Worm (Caenorhabditis elegans): ENCODE data around the gene Y44A6D.3.

DNA sequence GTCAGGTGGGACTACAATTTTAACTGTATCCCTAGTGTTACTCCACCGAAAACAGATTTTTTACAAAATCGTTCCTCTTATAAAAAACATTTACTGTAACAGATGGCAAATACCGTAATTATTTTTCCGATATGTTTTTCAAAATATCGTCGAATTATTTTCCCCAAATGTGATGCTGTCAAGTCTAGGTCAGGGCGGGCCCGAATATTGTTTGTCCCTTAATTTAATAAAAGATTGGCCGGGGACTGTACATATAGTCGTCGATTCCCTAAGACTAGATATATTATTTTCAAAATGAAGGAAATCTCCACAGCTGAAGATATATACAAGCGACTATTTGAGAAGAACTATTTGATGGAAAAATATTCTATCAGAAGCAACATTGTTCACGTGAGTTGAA lies 5.7 kb upstream of the Y44A6D.3 start, which contains the start of gene sdf-9:
- TF ChIP-seq pax-1 (tag; optimal IDR thresholded peaks at IDR 0.05) (no peak), rnt-1 (tag; optimal IDR thresholded peaks at IDR 0.05) (no peak), gmeb-2 (tag; optimal IDR thresholded peaks at IDR 0.05) (no peak), ama-1 (optimal IDR thresholded peaks at IDR 0.05) (no peak), ceh-24 (tag; optimal IDR thresholded peaks at IDR 0.05) (no peak), nhr-11 (tag; optimal IDR thresholded peaks at IDR 0.05) (no peak), tbx-7 (tag; optimal IDR thresholded peaks at IDR 0.05) (no peak), unc-55 (GFP tag; optimal IDR thresholded peaks at IDR 0.05) (no peak)
